Fruit fly (Drosophila melanogaster): Measurements from ENCODE around the gene CG13297.
"Not testable (repeated sequence)": the region's sequence is repeated elsewhere in the genome, so short reads cannot be mapped to it uniquely, and the experiment has no call there.

CG13297 gene

DNA sequence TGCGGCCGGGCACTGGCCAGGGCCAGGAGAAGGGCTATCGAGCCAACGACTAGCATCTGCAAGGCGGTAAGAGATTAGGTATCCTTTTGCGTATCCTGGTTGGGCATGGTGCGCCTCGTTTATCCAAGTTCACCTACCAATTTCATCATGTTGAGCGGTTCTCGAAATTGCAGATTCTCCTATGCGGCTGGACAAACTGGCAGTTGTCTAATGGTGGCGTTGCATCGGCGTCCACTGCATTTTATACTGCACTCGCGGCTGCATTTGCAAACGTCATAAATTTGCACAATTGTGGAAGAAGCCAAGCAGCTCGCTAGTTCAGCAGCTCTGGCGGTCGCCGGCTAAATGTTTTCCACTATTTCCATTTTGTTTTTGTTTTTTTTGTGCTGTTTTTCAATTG, 4.6 kb downstream of the CG13297 start, which contains the start of gene Acp65Aa:
TSS of gene Acp65Aa (minus strand) at position 215 of the 400 bp plus-strand sequence.
- no peak for TF ChIP-seq noc (tag; optimal IDR thresholded peaks at IDR 0.05)

DNA sequence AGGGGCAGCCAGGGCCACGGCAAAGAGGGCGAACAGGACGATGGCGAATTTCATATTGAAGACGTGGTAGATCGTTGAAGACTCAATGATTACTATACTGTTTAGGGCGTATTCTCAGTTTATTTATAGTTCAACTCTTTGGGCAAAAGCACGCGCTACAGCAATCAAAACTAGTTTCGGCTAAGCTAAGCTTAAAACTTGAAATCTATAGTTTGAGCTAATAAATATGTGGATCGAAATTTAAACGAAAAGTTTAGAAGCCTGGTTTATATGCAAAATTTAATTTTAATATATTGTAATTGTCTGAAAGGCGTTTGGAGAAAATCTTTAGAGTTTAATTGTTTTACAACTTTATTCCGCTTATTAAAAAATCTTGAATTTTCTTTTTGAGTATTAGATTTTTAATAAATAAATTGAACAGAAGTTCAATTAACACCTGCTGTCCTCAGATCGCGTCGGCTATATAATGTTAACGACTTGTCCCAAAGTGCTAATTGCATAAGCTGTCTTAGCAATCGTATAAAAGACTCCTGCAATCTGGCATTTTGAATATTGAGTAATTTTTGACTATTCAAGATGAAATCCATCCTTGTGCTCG, 6.3 kb downstream of the CG13297 start, which contains the start of the genes Cpr65Ax2 and Lcp65Aa:
TSS of gene Cpr65Ax2 (minus strand) at position 101 of the 598 bp plus-strand sequence.
TSS of gene Lcp65Aa (plus strand) at position 548 of the 598 bp plus-strand sequence.
- not testable (repeated sequence) for TF ChIP-seq noc (tag; optimal IDR thresholded peaks at IDR 0.05)

DNA sequence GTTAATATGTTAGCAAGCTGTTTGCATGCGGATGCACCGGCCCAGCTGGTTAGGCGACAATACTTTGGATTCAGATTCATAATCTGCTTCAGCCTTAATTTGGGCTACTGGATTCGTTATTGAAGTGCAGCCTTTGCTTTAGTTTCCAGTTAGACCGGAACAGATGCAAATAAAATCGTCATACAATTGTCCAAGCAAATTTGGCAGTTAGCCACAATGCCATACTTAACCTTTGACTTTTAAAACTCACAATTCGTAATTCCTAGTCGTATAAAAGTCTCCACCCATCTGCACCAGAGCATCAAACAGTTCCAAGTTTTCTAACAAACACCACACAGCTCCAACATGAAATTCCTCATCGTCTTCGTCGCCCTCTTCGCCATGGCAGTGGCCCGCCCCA, 7.9 kb downstream of the CG13297 start, which contains the start of gene Lcp65Ab1:
TSS of gene Lcp65Ab1 (plus strand) at position 301 of the 400 bp plus-strand sequence.
- TF ChIP-seq noc (tag; optimal IDR thresholded peaks at IDR 0.05), result not testable (repeated sequence)

DNA sequence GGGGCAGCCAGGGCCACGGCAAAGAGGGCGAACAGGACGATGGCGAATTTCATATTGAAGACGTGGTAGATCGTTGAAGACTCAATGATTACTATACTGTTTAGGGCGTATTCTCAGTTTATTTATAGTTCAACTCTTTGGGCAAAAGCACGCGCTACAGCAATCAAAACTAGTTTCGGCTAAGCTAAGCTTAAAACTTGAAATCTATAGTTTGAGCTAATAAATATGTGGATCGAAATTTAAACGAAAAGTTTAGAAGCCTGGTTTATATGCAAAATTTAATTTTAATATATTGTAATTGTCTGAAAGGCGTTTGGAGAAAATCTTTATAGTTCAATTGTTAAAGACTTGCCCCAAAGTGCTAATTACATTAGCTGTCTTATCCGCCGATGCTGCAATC, 9.3 kb downstream of the CG13297 start, which contains the start of gene Cpr65Ax1:
TSS of gene Cpr65Ax1 (minus strand) at position 101 of the 400 bp plus-strand sequence.
- TF ChIP-seq noc (tag; optimal IDR thresholded peaks at IDR 0.05), result not testable (repeated sequence)

DNA sequence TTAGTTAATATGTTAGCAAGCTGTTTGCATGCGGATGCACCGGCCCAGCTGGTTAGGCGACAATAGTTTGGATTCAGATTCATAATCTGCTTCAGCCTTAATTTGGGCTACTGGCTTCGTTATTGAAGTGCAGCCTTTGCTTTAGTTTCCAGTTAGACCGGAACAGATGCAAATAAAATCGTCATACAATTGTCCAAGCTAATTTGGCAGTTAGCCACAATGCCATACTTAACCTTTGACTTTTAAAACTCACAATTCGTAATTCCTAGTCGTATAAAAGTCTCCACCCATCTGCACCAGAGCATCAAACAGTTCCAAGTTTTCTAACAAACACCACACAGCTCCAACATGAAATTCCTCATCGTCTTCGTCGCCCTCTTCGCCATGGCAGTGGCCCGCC, 10.8 kb downstream of the CG13297 start, which contains the start of gene Lcp65Ab2:
TSS of gene Lcp65Ab2 (plus strand) at position 301 of the 400 bp plus-strand sequence.
- not testable (repeated sequence) for TF ChIP-seq noc (tag; optimal IDR thresholded peaks at IDR 0.05)

DNA sequence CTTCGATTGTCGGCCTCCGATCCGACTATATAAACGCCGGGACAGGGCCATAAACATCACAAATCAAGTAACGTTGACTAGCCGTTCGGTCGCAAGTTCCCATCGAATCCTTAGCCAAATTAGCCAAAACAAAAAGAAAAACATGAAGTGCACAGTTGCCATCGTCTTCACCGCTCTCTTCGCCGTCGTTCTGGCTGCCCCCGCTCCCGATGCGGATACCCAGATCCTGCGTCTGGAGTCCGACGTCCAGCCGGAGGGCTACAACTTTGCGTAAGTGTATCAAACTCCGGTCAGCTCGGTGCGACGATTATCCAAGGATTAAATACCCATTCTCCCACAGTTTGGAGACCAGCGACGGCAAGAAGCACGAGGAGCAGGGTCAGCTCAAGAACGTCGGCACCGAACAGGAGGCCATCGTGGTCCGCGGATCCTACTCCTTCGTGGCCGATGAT, 12.4 kb downstream of the CG13297 start, which contains the start of gene Lcp65Ac:
TSS of gene Lcp65Ac (plus strand) at position 51 of the 452 bp plus-strand sequence.
- no peak for TF ChIP-seq noc (tag; optimal IDR thresholded peaks at IDR 0.05)

DNA sequence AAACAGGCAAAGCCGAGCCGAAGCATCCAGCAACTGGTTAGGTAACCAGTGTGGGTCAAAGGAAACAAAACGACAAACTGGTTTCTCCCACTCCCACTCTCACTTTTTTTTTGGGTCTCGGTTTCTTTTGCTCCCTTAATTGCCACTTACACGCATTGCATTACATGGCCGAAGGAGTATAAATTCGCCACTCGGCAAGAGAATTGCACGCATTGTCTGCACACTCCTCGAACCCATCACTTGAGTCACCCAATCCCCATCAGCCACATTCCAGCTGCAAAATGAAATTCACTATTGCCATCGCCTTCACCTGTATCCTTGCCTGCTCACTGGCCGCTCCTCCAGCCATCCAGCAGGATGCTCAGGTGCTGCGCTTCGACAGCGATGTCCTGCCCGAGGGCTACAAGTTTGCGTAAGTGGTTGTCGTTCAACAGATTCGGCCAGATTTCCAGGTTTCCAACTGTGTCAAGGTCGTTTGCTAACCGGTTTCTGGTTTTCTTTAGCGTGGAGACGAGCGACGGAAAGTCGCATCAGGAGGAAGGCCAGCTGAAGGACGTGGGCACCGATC, 13.9 kb downstream of the CG13297 start, which contains the start of gene Lcp65Ad:
TSS of gene Lcp65Ad (plus strand) at position 208 of the 568 bp plus-strand sequence.
- TF ChIP-seq noc (tag; optimal IDR thresholded peaks at IDR 0.05), result no peak

DNA sequence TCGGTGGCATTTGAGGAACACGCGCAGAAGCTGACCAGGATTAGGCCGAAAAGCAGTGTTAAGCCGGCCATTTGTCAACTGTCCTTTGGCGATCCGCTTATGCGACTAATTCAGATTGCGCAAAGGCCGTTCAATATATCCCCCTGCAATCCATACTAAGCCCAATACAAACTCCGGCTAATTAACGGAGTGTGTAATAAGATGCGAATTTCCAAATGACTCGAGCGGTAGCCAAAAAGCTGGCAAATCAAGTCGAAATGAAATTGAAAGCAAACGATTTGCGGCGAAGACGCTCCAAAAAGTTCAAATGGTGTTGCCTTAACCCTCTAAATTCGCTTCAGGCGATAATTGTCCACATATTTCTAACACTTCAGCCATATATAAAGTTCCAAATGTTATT, 14.9 kb downstream of the CG13297 start, which contains the start of gene Cpr65Aw:
TSS of gene Cpr65Aw (minus strand) at position 101 of the 400 bp plus-strand sequence.
- no peak for TF ChIP-seq noc (tag; optimal IDR thresholded peaks at IDR 0.05)

DNA sequence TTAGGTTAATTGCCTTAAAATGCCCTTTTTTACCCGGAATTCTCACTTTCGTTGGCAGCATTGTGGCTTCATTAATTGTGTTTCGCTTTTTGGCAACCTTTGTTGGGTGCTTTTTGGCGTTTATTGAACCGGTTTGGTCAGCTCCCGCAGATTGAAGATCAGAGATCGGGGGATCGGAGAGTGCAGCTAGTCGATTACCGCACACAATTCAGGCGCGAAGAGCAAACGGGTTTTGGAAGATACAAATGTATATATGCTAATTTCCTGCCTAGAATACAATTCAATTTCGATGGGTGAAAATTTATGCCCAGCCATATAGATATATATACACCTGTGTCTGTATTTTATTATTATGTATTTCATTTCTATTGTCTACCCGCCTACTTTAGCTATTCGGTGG, 15.6 kb downstream of the CG13297 start:
- no peak for TF ChIP-seq noc (tag; optimal IDR thresholded peaks at IDR 0.05)

DNA sequence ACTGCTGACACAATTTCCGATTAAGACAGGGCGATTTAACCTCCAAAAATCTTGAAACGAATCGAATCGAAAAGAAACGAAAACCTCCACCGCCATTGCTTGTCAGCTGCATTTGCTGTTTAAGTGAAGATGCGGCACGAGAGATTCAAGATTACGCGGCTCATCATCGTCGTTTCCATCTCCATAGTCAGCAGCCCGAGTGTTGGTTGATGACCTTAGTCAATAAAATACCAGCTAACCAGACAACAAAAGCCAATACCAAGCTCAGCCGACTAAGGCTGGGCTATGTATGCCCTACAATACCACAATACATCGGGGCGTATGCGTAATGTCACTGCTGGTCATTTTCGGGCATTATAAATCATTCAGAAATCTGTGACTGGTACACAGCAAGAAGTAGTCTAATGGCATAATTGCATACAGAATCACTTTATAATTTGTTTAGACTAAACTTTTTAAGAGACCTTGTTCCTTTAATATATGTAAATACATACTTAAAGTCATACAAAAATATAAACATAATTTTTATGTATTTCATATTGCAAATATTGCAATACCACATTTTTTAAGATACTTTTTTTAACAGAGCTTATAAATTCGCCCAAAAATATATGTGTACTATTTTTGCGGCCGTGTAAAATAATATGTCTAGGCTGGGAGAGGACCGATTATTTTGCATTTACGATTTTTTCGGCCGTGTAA, 16.3 kb downstream of the CG13297 start:
- no peak for TF ChIP-seq noc (tag; optimal IDR thresholded peaks at IDR 0.05)

DNA sequence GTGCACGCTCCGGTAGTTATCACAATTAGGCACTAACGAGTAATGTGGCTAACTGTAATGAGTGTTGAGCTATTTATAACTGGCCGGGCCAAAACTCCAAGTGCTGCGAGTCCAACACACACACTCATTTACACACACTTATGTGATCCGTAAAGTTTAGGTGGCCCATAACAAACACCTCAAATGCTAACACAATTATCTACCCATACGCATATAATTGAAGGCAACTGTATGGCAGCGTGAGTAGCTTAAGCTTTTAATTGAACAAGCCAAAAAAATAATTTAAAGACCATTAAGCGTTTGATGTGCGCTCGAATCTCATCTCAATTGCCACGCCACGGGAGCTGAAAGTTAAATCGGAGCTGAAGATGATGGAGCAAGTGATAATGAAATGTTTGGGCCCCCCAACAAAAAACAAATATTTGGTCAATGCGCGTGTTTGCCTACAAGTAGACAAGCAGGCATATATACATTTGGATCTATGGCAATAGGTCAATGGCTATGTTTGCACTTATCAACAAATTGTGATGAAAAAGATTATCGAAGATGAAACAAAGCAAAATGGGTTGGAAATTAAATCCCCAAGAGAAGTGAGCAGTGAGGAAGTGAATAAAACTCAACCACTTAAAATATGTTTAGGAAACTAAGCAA, 17.1 kb downstream of the CG13297 start, which contains the start of gene Cpr65Av:
TSS of gene Cpr65Av (minus strand) at position 51 of the 651 bp plus-strand sequence.
- no peak for TF ChIP-seq noc (tag; optimal IDR thresholded peaks at IDR 0.05)

DNA sequence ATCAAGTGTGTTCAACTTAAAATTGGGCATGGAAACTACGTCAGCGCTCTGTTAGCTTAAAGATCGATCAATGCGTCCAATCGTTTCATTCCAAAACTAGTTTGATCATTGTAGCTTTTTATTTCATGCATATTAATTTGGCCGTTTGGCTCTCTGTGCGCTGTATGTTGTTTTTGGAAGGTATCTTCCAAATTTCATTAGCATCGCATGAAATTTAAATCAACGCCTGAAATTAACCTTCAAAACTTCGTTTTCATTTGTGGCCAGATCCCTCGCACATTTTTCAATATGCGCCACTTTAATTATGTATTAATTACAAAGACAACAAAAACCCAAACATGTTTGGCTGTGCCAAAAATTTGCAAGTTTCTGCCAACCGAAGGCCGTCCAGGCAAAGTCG, 18.6 kb downstream of the CG13297 start:
- no peak for TF ChIP-seq noc (tag; optimal IDR thresholded peaks at IDR 0.05)

DNA sequence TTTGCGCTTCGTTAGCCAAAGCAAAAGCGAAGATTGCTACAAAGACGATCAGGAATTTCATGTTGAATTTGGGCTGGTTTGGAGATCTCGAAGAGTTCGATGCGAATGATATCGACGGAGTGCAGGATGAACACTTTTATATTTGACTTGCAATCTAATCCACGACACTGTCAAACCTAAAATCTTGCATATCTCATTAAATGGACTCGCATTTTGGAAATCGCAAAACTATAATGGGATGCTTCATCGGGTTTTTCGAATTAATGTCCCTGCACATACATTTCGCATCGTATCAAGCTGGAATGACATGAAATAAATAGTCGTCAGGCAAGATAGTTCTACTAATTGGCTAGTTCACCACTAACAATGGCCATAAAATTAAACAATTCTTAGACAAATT, 19.2 kb downstream of the CG13297 start, which contains the start of gene Lcp65Ae:
TSS of gene Lcp65Ae (minus strand) at position 101 of the 400 bp plus-strand sequence.
- TF ChIP-seq noc (tag; optimal IDR thresholded peaks at IDR 0.05), result no peak

DNA sequence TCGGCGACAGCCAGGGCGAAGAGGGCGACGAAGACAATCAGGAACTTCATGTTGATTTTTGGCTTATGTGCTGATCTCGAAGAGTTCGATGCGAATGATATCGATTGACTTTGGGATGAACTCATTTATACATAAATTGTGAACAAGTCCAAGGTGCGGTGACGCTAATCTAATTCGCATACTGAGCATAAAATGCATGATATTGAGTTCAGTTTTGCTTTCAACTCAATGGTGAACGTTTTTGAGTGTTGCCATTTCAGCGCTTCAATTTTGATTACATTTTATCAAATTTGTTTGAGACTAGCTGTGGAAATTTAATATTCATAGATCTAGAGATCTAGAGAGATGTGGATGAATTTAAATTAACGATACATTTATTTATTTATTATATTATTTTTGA, 20.5 kb downstream of the CG13297 start, which contains the start of gene Lcp65Af:
TSS of gene Lcp65Af (minus strand) at position 101 of the 400 bp plus-strand sequence.
- no peak for TF ChIP-seq noc (tag; optimal IDR thresholded peaks at IDR 0.05)

DNA sequence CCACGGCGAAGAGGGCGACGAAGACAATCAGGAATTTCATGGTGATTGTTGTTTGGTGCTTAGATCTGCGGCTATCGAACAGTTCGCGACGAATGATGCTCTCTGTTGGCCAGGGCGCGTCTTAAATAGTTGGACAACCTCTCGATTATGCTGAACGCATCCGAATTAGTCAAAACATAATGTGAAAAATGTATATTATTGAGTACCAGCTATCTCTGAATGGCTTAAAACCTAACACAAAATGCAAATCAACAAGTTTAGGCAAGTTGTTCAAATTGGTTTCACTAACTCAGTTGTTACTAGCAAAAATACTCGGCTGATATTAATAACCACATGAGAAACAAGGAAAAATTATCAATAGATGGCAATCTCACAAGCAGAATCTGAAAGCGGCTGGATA, 22.0 kb downstream of the CG13297 start, which contains the start of gene Lcp65Ag1:
TSS of gene Lcp65Ag1 (minus strand) at position 101 of the 400 bp plus-strand sequence.
- no peak for TF ChIP-seq noc (tag; optimal IDR thresholded peaks at IDR 0.05)
